Worm (Caenorhabditis elegans) whole organism, L3 larva: Measurements from ENCODE around the gene K09A11.1.

ENCODE experiments used
- R02D3.7 ChIP-seq: fragments of 150-350 bp; optimal IDR thresholded peaks from 2 replicates; lab custom pipeline; 2014; ENCODE audit warnings: missing biosample characterization, missing genetic modification characterization
- ZK546.5 ChIP-seq: sonication (generic microtip); optimal IDR thresholded peaks from 2 replicates; lab custom pipeline; 2017; ENCODE audit warnings: missing biosample characterization, missing genetic modification characterization
- ama-1 ChIP-seq: fragments of 150-350 bp; optimal IDR thresholded peaks from 2 replicates; lab custom pipeline; 2018
- ceh-16 ChIP-seq: sonication (generic microtip); optimal IDR thresholded peaks from 2 replicates; lab custom pipeline; 2017; ENCODE audit warnings: missing biosample characterization, missing genetic modification characterization
- ceh-28 ChIP-seq: fragments of 150-350 bp; optimal IDR thresholded peaks from 2 replicates; lab custom pipeline; 2014; ENCODE audit warnings: missing biosample characterization, missing genetic modification reagents, missing genetic modification characterization
- ceh-82 ChIP-seq: fragments of 150-350 bp; optimal IDR thresholded peaks from 2 replicates; lab custom pipeline; 2014; ENCODE audit warnings: missing biosample characterization, missing genetic modification characterization
- ceh-9 ChIP-seq: sonication (generic microtip); optimal IDR thresholded peaks from 2 replicates; lab custom pipeline; 2018; ENCODE audit warnings: missing biosample characterization, missing genetic modification characterization
- elt-1 ChIP-seq: fragments of 150-350 bp; optimal IDR thresholded peaks from 2 replicates; lab custom pipeline; 2014; ENCODE audit warnings: missing biosample characterization, missing genetic modification characterization
- elt-2 ChIP-seq: sonication (generic microtip); optimal IDR thresholded peaks from 2 replicates; lab custom pipeline; 2016; ENCODE audit warnings: missing genetic modification reagents, mild to moderate bottlenecking, missing genetic modification characterization, missing compliant biosample characterization
- elt-3 ChIP-seq, 3 experiments: fragments of 150-350 bp in 1 of 3; sonication (generic microtip) in 2 of 3; optimal IDR thresholded peaks; 2 replicates in 2 of 3; 4 replicates in 1 of 3; lab custom pipeline; 2014 to 2017; ENCODE audit warnings: missing biosample characterization in 3 of 3, missing genetic modification characterization in 3 of 3
- eor-1 ChIP-seq, 2 experiments: fragments of 150-350 bp; optimal IDR thresholded peaks; 2 replicates each; lab custom pipeline; 2014 to 2018; ENCODE audit warnings: missing biosample characterization in 2 of 2, missing genetic modification characterization in 2 of 2
- fkh-2 ChIP-seq: fragments of 150-350 bp; optimal IDR thresholded peaks from 2 replicates; lab custom pipeline; 2014; ENCODE audit warnings: missing biosample characterization, missing genetic modification reagents, missing genetic modification characterization
- fos-1 ChIP-seq: fragments of 150-350 bp; optimal IDR thresholded peaks from 2 replicates; lab custom pipeline; 2014; ENCODE audit warnings: missing biosample characterization, missing genetic modification characterization
- jun-1 ChIP-seq: fragments of 150-350 bp; optimal IDR thresholded peaks from 2 replicates; lab custom pipeline; 2014; ENCODE audit warnings: missing biosample characterization, missing genetic modification reagents, missing genetic modification characterization
- lin-15B ChIP-seq: fragments of 150-350 bp; optimal IDR thresholded peaks from 2 replicates; lab custom pipeline; 2014; ENCODE audit warnings: missing biosample characterization, missing genetic modification characterization
- lin-39 ChIP-seq: fragments of 150-350 bp; optimal IDR thresholded peaks from 2 replicates; lab custom pipeline; 2018; ENCODE audit warnings: missing biosample characterization, missing genetic modification reagents, missing genetic modification characterization
- lsy-12 ChIP-seq: sonication (generic microtip); optimal IDR thresholded peaks from 2 replicates; lab custom pipeline; 2016; ENCODE audit warnings: mild to moderate bottlenecking, missing genetic modification characterization, missing compliant biosample characterization
- mdl-1 ChIP-seq: fragments of 150-350 bp; optimal IDR thresholded peaks from 2 replicates; lab custom pipeline; 2014; ENCODE audit warnings: missing biosample characterization, missing genetic modification characterization
- nfya-1 ChIP-seq: sonication (generic microtip); optimal IDR thresholded peaks from 2 replicates; lab custom pipeline; 2017; ENCODE audit warnings: missing genetic modification characterization, mild to moderate bottlenecking, missing compliant biosample characterization, antibody characterized with exemption, moderate library complexity; ENCODE audit not compliant: insufficient read depth
- nhr-11 ChIP-seq: fragments of 150-350 bp; optimal IDR thresholded peaks from 2 replicates; lab custom pipeline; 2014; ENCODE audit warnings: missing biosample characterization, missing genetic modification characterization
- nhr-12 ChIP-seq: fragments of 150-350 bp; optimal IDR thresholded peaks from 2 replicates; lab custom pipeline; 2014; ENCODE audit warnings: missing biosample characterization, missing genetic modification characterization
- nhr-23 ChIP-seq: fragments of 150-350 bp; optimal IDR thresholded peaks from 2 replicates; lab custom pipeline; 2014; ENCODE audit warnings: missing biosample characterization, missing genetic modification reagents, missing genetic modification characterization
- nhr-237 ChIP-seq: fragments of 150-350 bp; optimal IDR thresholded peaks from 2 replicates; lab custom pipeline; 2014; ENCODE audit warnings: missing biosample characterization, missing genetic modification characterization
- nhr-25 ChIP-seq: sonication (generic microtip); optimal IDR thresholded peaks from 2 replicates; lab custom pipeline; 2017; ENCODE audit warnings: missing biosample characterization, missing genetic modification characterization
- nhr-67 ChIP-seq: fragments of 150-350 bp; optimal IDR thresholded peaks from 2 replicates; lab custom pipeline; 2014; ENCODE audit warnings: missing biosample characterization, missing genetic modification characterization
- nhr-77 ChIP-seq: fragments of 150-350 bp; optimal IDR thresholded peaks from 2 replicates; lab custom pipeline; 2014; ENCODE audit warnings: missing biosample characterization, missing genetic modification characterization
- pha-4 ChIP-seq: fragments of 150-350 bp; optimal IDR thresholded peaks from 2 replicates; lab custom pipeline; 2014; ENCODE audit warnings: missing biosample characterization, missing genetic modification reagents, missing genetic modification characterization
- pqm-1 ChIP-seq: fragments of 150-350 bp; optimal IDR thresholded peaks from 2 replicates; lab custom pipeline; 2017; ENCODE audit warnings: missing biosample characterization, missing genetic modification characterization, inconsistent platforms
- skn-1 ChIP-seq: fragments of 150-350 bp; optimal IDR thresholded peaks from 2 replicates; lab custom pipeline; 2014; ENCODE audit warnings: missing biosample characterization, missing genetic modification characterization
- tbx-2 ChIP-seq: sonication (generic microtip); optimal IDR thresholded peaks from 2 replicates; lab custom pipeline; 2016; ENCODE audit warnings: mild to moderate bottlenecking, missing genetic modification characterization, missing compliant biosample characterization
- unc-39 ChIP-seq: sonication (generic microtip); optimal IDR thresholded peaks from 4 replicates; lab custom pipeline; 2017; ENCODE audit warnings: missing biosample characterization, missing genetic modification characterization
- unc-62 ChIP-seq: fragments of 150-350 bp; sonication (generic microtip); optimal IDR thresholded peaks from 4 replicates; lab custom pipeline; 2014; ENCODE audit warnings: missing biosample characterization, missing genetic modification reagents, missing genetic modification characterization
- zag-1 ChIP-seq: fragments of 150-350 bp; optimal IDR thresholded peaks from 2 replicates; lab custom pipeline; 2014; ENCODE audit warnings: missing biosample characterization, missing genetic modification characterization
- ztf-11 ChIP-seq: fragments of 150-350 bp; optimal IDR thresholded peaks from 2 replicates; lab custom pipeline; 2014; ENCODE audit warnings: missing biosample characterization, missing genetic modification characterization
- ztf-4 ChIP-seq: fragments of 150-350 bp; optimal IDR thresholded peaks from 2 replicates; lab custom pipeline; 2014; ENCODE audit warnings: missing biosample characterization, missing genetic modification characterization

The K09A11.1 gene

ce11 chrX:13242231-13242630 is 20.1 kb upstream of the K09A11.1 start, which contains the start of gene K08H2.5:
Gene K08H2.5 (minus strand): TSS chrX:13242331.
- TF ChIP-seq elt-3 (tag; optimal IDR thresholded peaks at IDR 0.05; lab: Kevin White, UChicago) (no peak), nhr-237 (tag; lab: Kevin White, UChicago) (no peak), elt-2 (no peak), zag-1 (tag; lab: Kevin White, UChicago) (no peak), ama-1 (lab: Kevin White, UChicago) (no peak), mdl-1 (tag; lab: Kevin White, UChicago) (no peak), R02D3.7 (no peak), lin-15B (tag; lab: Kevin White, UChicago) (no peak), nhr-11 (tag; lab: Kevin White, UChicago) (no peak), eor-1 (tag; optimal IDR thresholded peaks at IDR 0.05; lab: Kevin White, UChicago) (no peak), ceh-9 (no peak), ceh-82 (tag; lab: Kevin White, UChicago) (no peak)

DNA sequence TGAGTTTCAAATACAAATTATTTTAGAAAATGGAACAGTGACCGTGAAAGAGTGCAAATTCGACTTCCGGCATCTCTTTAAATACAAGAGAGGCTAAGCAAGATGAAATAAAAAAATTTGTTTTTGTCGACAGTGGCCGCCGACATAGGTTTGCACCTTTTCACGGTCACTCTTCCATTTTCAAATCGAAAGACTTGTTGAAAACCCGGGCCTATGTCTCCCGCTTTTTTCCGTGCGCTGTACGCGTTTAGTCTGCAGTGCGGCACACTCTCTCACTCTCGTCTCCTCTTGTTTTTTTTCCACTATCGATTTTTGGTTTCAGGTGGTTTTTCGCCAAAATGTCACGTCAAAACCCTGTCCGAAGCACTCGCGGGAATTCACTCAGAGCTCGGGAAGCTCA is 17.2 kb upstream of the K09A11.1 start, which contains the start of gene hpl-1:
TSS of gene hpl-1 (plus strand) at position 301 of the 400 bp plus-strand sequence.
- TF ChIP-seq ceh-28 (tag; lab: Kevin White, UChicago) (peak; percentile 38), pqm-1 (tag; lab: Kevin White, UChicago) (no peak)
- TF ChIP-seq, all 47 proteins: peak for 1

- TF ChIP-seq nhr-23 (tag; lab: Kevin White, UChicago): peak; percentile 12
- no peak for TF ChIP-seq unc-39 (tag; lab: Kevin White, UChicago)
- no peak for TF ChIP-seq fkh-2 (tag; lab: Kevin White, UChicago)
- no peak for TF ChIP-seq lin-15B (tag; lab: Kevin White, UChicago)
- TF ChIP-seq elt-2: peak; percentile 2
- TF ChIP-seq pqm-1 (tag; lab: Kevin White, UChicago): peak; percentile 28
- no peak for TF ChIP-seq ztf-11
- no peak for TF ChIP-seq ceh-82 (tag; lab: Kevin White, UChicago)
- TF ChIP-seq ztf-4 (tag; lab: Kevin White, UChicago): no peak
- peak; percentile 2 for TF ChIP-seq pha-4 (tag; lab: Kevin White, UChicago)
- no peak for TF ChIP-seq nhr-25 (tag; lab: Kevin White, UChicago)
- no peak for TF ChIP-seq nhr-77
- TF ChIP-seq nhr-67 (tag; lab: Kevin White, UChicago): no peak
- TF ChIP-seq ceh-16: no peak
- TF ChIP-seq nhr-237 (tag; lab: Kevin White, UChicago): no peak
- TF ChIP-seq tbx-2 (tag; lab: Kevin White, UChicago): no peak
- TF ChIP-seq mdl-1 (tag; lab: Kevin White, UChicago): no peak
- no peak for TF ChIP-seq ZK546.5
- no peak for TF ChIP-seq jun-1
- TF ChIP-seq, all 47 proteins: peak for 4
These were observed 15.5 kb upstream of the K09A11.1 start for ce11 chrX:13246668-13247358.

ce11 chrX:13247614-13248013 is 14.7 kb upstream of the K09A11.1 start:
- peak; percentile 69 for TF ChIP-seq elt-2
- TF ChIP-seq elt-3 (tag; optimal IDR thresholded peaks at IDR 0.05; lab: Kevin White, UChicago): no peak
- TF ChIP-seq R02D3.7: no peak
- peak; percentile 41 for TF ChIP-seq pqm-1 (tag; lab: Kevin White, UChicago)

- TF ChIP-seq nhr-25 (tag; lab: Kevin White, UChicago) (peak; percentile 70), elt-1 (tag; lab: Kevin White, UChicago) (peak; percentile 97), nhr-23 (tag; lab: Kevin White, UChicago) (peak; percentile 20), lin-39 (tag; lab: Kevin White, UChicago) (no peak)
- TF ChIP-seq, all 47 proteins: peak for 3
These were observed 14.0 kb upstream of the K09A11.1 start, which contains the start of gene K08H2.7 for ce11 chrX:13248265-13248664. Gene K08H2.7 (minus strand): TSS chrX:13248437.

DNA sequence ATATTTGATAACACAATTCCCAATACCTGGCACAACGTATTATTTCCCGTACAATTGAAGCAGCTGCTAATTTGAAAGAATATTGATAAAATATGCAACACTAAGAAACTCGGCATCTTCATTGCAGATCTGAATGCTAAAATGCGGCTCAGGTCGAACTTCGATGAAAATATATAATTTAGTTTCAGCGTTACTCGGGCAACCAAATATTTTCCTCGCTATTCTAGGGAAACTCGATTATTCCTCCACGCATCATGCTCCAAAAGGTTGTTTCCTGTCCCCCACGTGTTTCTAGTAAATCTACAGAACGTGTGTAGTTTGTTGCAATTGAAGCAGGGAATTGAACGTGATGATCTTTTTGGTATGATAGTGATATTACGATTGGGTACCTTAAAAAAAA is 13.2 kb upstream of the K09A11.1 start:
- TF ChIP-seq nhr-12 (tag; lab: Kevin White, UChicago) (no peak), skn-1 (tag; lab: Kevin White, UChicago) (no peak), lsy-12 (no peak), fos-1 (no peak), ama-1 (lab: Kevin White, UChicago) (no peak), zag-1 (tag; lab: Kevin White, UChicago) (no peak), jun-1 (no peak), elt-3 (tag; optimal IDR thresholded peaks at IDR 0.05; lab: Kevin White, UChicago) (no peak), fkh-2 (tag; lab: Kevin White, UChicago) (no peak), nfya-1 (tag; lab: Kevin White, UChicago) (no peak), lin-39 (tag; lab: Kevin White, UChicago) (no peak), pha-4 (tag; lab: Kevin White, UChicago) (no peak), unc-62 (GFP tag; lab: Kevin White, UChicago) (no peak)
